Fruit fly (Drosophila melanogaster) whole organism: Measurements from ENCODE around the gene CG42570.

ENCODE experiments used
- CG8478 ChIP-seq: fragments of >200 bp; optimal IDR thresholded peaks from 2 replicates; lab custom pipeline; 2018; ENCODE audit warnings: inconsistent platforms
- pan ChIP-seq: fragments of >200 bp; optimal IDR thresholded peaks from 2 replicates; lab custom pipeline; 2017
- psq ChIP-seq: fragments of >200 bp; optimal IDR thresholded peaks from 2 replicates; lab custom pipeline; 2017

dm6 chr3L:15712063-15712462, 5.6 kb upstream of the CG42570 start:
- TF ChIP-seq CG8478 (lab: Kevin White, UChicago) (no peak), pan (lab: Kevin White, UChicago) (no peak), psq (no peak)
